Fruit fly (Drosophila melanogaster) whole organism, embryonic: ENCODE results near the gene CG7227.

Experiments
- Atf-2 ChIP-seq: fragments of 200-800 bp; sonication (Bioruptor generic); optimal IDR thresholded peaks from 2 replicates; lab custom pipeline; 2016; ENCODE audit warnings: missing biosample characterization, missing genetic modification characterization
- Awh ChIP-seq: fragments of 200-800 bp; sonication (Bioruptor generic); IDR thresholded peaks from 2 replicates; pipeline ENCODE4, ENCODE4 v1.3.6; 2022; ENCODE audit warnings: missing biosample characterization, missing genetic modification characterization
- CG10267 ChIP-seq: fragments of 200-800 bp; sonication (Bioruptor generic); optimal IDR thresholded peaks from 2 replicates; lab custom pipeline; 2018; ENCODE audit warnings: missing biosample characterization, mild to moderate bottlenecking, missing genetic modification characterization, moderate library complexity
- CG10274 ChIP-seq: fragments of 200-800 bp; sonication (Bioruptor generic); optimal IDR thresholded peaks from 3 replicates; lab custom pipeline; 2017; ENCODE audit warnings: missing biosample characterization, mild to moderate bottlenecking, missing genetic modification characterization
- CG10654 ChIP-seq: fragments of 200-800 bp; sonication (Bioruptor generic); optimal IDR thresholded peaks from 2 replicates; lab custom pipeline; 2016; ENCODE audit warnings: missing biosample characterization, missing genetic modification characterization
- CG11085 ChIP-seq: fragments of 200-800 bp; sonication (Bioruptor generic); IDR thresholded peaks from 2 replicates; pipeline ENCODE4 v1.3.6; 2022; ENCODE audit warnings: missing biosample characterization, missing genetic modification characterization
- CG11456 ChIP-seq: fragments of 200-800 bp; sonication (Bioruptor generic); IDR thresholded peaks from 3 replicates; pipeline ENCODE4 v1.3.6; 2022; ENCODE audit warnings: missing biosample characterization, missing genetic modification characterization
- CG11504 ChIP-seq: fragments of 200-800 bp; sonication (Bioruptor generic); optimal IDR thresholded peaks from 3 replicates; lab custom pipeline; 2019; ENCODE audit warnings: missing biosample characterization, mild to moderate bottlenecking, missing genetic modification characterization, moderate library complexity
- CG11560 ChIP-seq: fragments of 200-800 bp; sonication (Bioruptor generic); IDR thresholded peaks from 3 replicates; pipeline ENCODE4 v1.3.6; 2022; ENCODE audit warnings: missing biosample characterization, missing genetic modification characterization
- CG13424 ChIP-seq: fragments of 200-800 bp; sonication (Bioruptor generic); optimal IDR thresholded peaks from 2 replicates; lab custom pipeline; 2019; ENCODE audit warnings: missing biosample characterization, mild to moderate bottlenecking, missing genetic modification characterization, moderate library complexity
- CG14050 ChIP-seq: fragments of 200-800 bp; sonication (Bioruptor generic); IDR thresholded peaks from 3 replicates; pipeline ENCODE4 v1.3.6; 2022; ENCODE audit warnings: missing biosample characterization, missing genetic modification characterization
- CG15269 ChIP-seq: fragments of 200-800 bp; sonication (Bioruptor generic); optimal IDR thresholded peaks from 2 replicates; lab custom pipeline; 2018; ENCODE audit warnings: missing biosample characterization, mild to moderate bottlenecking, missing genetic modification characterization, moderate library complexity
- CG17186 ChIP-seq: fragments of 200-800 bp; sonication (Bioruptor generic); optimal IDR thresholded peaks from 3 replicates; lab custom pipeline; 2017; ENCODE audit warnings: missing biosample characterization, missing genetic modification reagents, missing genetic modification characterization
- CG2202 ChIP-seq: fragments of 200-800 bp; sonication (Bioruptor generic); optimal IDR thresholded peaks from 2 replicates; lab custom pipeline; 2018; ENCODE audit warnings: missing biosample characterization, mild to moderate bottlenecking, missing genetic modification characterization
- CG2712 ChIP-seq: fragments of 200-800 bp; optimal IDR thresholded peaks from 3 replicates; lab custom pipeline; 2019; ENCODE audit warnings: missing biosample characterization, mild to moderate bottlenecking, missing genetic modification characterization, moderate library complexity
- CG7271 ChIP-seq: fragments of 200-800 bp; sonication (Bioruptor generic); optimal IDR thresholded peaks from 2 replicates; lab custom pipeline; 2018; ENCODE audit warnings: missing biosample characterization, mild to moderate bottlenecking, missing genetic modification characterization, moderate library complexity
- CG7372 ChIP-seq: fragments of 200-800 bp; sonication (Bioruptor generic); IDR thresholded peaks from 2 replicates; pipeline ENCODE4 v1.3.6; 2022; ENCODE audit warnings: missing biosample characterization, missing genetic modification characterization
- CG7786 ChIP-seq: fragments of 200-800 bp; sonication (Bioruptor generic); optimal IDR thresholded peaks from 2 replicates; lab custom pipeline; 2016; ENCODE audit warnings: missing biosample characterization, missing genetic modification characterization
- CG7928 ChIP-seq: fragments of 200-800 bp; sonication (Bioruptor generic); optimal IDR thresholded peaks from 2 replicates; lab custom pipeline; 2017; ENCODE audit warnings: missing biosample characterization, mild to moderate bottlenecking, missing genetic modification characterization
- CG8924 ChIP-seq: fragments of 200-800 bp; optimal IDR thresholded peaks from 3 replicates; lab custom pipeline; 2019; ENCODE audit warnings: missing biosample characterization, mild to moderate bottlenecking, missing genetic modification characterization, moderate library complexity
- CG9215 ChIP-seq: fragments of 200-800 bp; sonication (Bioruptor generic); IDR thresholded peaks from 2 replicates; pipeline ENCODE4 v1.3.6; 2022; ENCODE audit warnings: missing biosample characterization, missing genetic modification characterization
- CrebB ChIP-seq: fragments of 200-800 bp; sonication (Bioruptor generic); optimal IDR thresholded peaks from 3 replicates; lab custom pipeline; 2018; ENCODE audit warnings: missing biosample characterization, mild to moderate bottlenecking, missing genetic modification characterization
- Doc2 ChIP-seq: fragments of 200-800 bp; sonication (Bioruptor generic); IDR thresholded peaks from 2 replicates; pipeline ENCODE4 v1.3.6; 2022; ENCODE audit warnings: missing biosample characterization, missing genetic modification characterization
- GATAe ChIP-seq: fragments of 200-800 bp; sonication (Bioruptor generic); conservative IDR thresholded peaks from 2 replicates; pipeline ENCODE4 v1.3.6; 2022; ENCODE audit warnings: missing biosample characterization, missing genetic modification characterization
- HLH54F ChIP-seq: fragments of 200-800 bp; sonication (Bioruptor generic); optimal IDR thresholded peaks from 3 replicates; lab custom pipeline; 2016; ENCODE audit warnings: missing biosample characterization, missing genetic modification characterization
- HmgZ ChIP-seq: fragments of 200-800 bp; sonication (Bioruptor generic); optimal IDR thresholded peaks from 2 replicates; lab custom pipeline; 2018; ENCODE audit warnings: missing biosample characterization, mild to moderate bottlenecking, missing genetic modification characterization
- MTF-1 ChIP-seq: fragments of 200-800 bp; sonication (Bioruptor generic); optimal IDR thresholded peaks from 2 replicates; lab custom pipeline; 2018; ENCODE audit warnings: missing biosample characterization, mild to moderate bottlenecking, missing genetic modification characterization, borderline replicate concordance
- Mes4 ChIP-seq: fragments of 200-800 bp; sonication (Bioruptor generic); optimal IDR thresholded peaks from 2 replicates; lab custom pipeline; 2016; ENCODE audit warnings: missing biosample characterization, missing genetic modification characterization
- Neu2 ChIP-seq: fragments of 200-800 bp; sonication (Bioruptor generic); optimal IDR thresholded peaks from 3 replicates; lab custom pipeline; 2016; ENCODE audit warnings: missing biosample characterization, missing genetic modification characterization, borderline replicate concordance
- Poxn ChIP-seq: fragments of 200-800 bp; sonication (Bioruptor generic); IDR thresholded peaks from 2 replicates; pipeline ENCODE4 v1.3.6; 2022; ENCODE audit warnings: missing biosample characterization, missing genetic modification characterization
- Sox100B ChIP-seq: fragments of 200-800 bp; sonication (Bioruptor generic); optimal IDR thresholded peaks from 3 replicates; lab custom pipeline; 2018; ENCODE audit warnings: missing biosample characterization, mild to moderate bottlenecking, missing genetic modification characterization
- Stat92E ChIP-seq, 3 experiments: fragments of >200 bp in 2 of 3; fragments of 200-800 bp in 1 of 3; sonication (Bioruptor generic) in 1 of 3; optimal IDR thresholded peaks; 2 replicates each; lab custom pipeline; 2017 to 2019; ENCODE audit warnings: missing biosample characterization in 3 of 3, missing genetic modification characterization in 3 of 3, mild to moderate bottlenecking in 1 of 3, moderate library complexity in 1 of 3
- YL-1 ChIP-seq: fragments of 200-800 bp; sonication (Bioruptor generic); optimal IDR thresholded peaks from 3 replicates; lab custom pipeline; 2017; ENCODE audit warnings: missing biosample characterization, mild to moderate bottlenecking, missing genetic modification characterization
- ap ChIP-seq: fragments of 200-800 bp; sonication (Bioruptor generic); IDR thresholded peaks from 2 replicates; pipeline ENCODE4 v1.3.6; 2022; ENCODE audit warnings: missing biosample characterization, missing genetic modification characterization
- ara ChIP-seq: fragments of 200-800 bp; sonication (Bioruptor generic); IDR thresholded peaks from 2 replicates; pipeline ENCODE4 v1.3.6; 2022; ENCODE audit warnings: missing biosample characterization, missing genetic modification characterization
- dysf ChIP-seq: fragments of 200-800 bp; sonication (Bioruptor generic); IDR thresholded peaks from 3 replicates; pipeline ENCODE4 v1.3.6; 2022; ENCODE audit warnings: missing biosample characterization, missing genetic modification characterization
- emc ChIP-seq: fragments of 200-800 bp; sonication (Bioruptor generic); optimal IDR thresholded peaks from 2 replicates; lab custom pipeline; 2016; ENCODE audit warnings: missing biosample characterization, missing genetic modification characterization
- fd102C ChIP-seq: fragments of 200-800 bp; sonication (Bioruptor generic); optimal IDR thresholded peaks from 2 replicates; lab custom pipeline; 2018; ENCODE audit warnings: missing biosample characterization, mild to moderate bottlenecking, missing genetic modification characterization, moderate library complexity
- lov ChIP-seq, 2 experiments: fragments of 200-800 bp in 1 of 2; fragments of >200 bp in 1 of 2; sonication (Bioruptor generic) in 1 of 2; IDR thresholded peaks in 1 of 2; optimal IDR thresholded peaks in 1 of 2; 2 replicates in 1 of 2; 3 replicates in 1 of 2; pipeline versions ENCODE4 v1.3.6 to Lab custom; 2017 to 2022; ENCODE audit warnings: missing biosample characterization in 1 of 2, missing genetic modification characterization in 1 of 2
- peb ChIP-seq: fragments of 200-800 bp; sonication (Bioruptor generic); IDR thresholded peaks from 2 replicates; pipeline ENCODE4 v1.3.6; 2022; ENCODE audit warnings: missing biosample characterization, missing genetic modification characterization
- pfk ChIP-seq: fragments of 200-800 bp; sonication (Bioruptor generic); optimal IDR thresholded peaks from 2 replicates; lab custom pipeline; 2018; ENCODE audit warnings: missing biosample characterization, mild to moderate bottlenecking, missing genetic modification characterization, moderate library complexity
- sens ChIP-seq: fragments of 200-800 bp; sonication (Bioruptor generic); peaks from one replicate; lab custom pipeline; 2016; ENCODE audit warnings: missing biosample characterization, missing genetic modification characterization
- sim ChIP-seq: fragments of 200-800 bp; sonication (Bioruptor generic); IDR thresholded peaks from 2 replicates; pipeline ENCODE4 v1.3.6; 2022; ENCODE audit warnings: missing biosample characterization, missing genetic modification characterization
- slbo ChIP-seq: fragments of 200-800 bp; sonication (Bioruptor generic); IDR thresholded peaks from 2 replicates; pipeline ENCODE4 v1.3.6; 2022; ENCODE audit warnings: missing biosample characterization, missing genetic modification characterization
- sqz ChIP-seq: fragments of 200-800 bp; sonication (Bioruptor generic); optimal IDR thresholded peaks from 3 replicates; lab custom pipeline; 2018; ENCODE audit warnings: missing biosample characterization, mild to moderate bottlenecking, missing genetic modification characterization
- stwl ChIP-seq: fragments of 200-800 bp; sonication (Bioruptor generic); optimal IDR thresholded peaks from 3 replicates; lab custom pipeline; 2018; ENCODE audit warnings: missing biosample characterization, mild to moderate bottlenecking, missing genetic modification characterization, moderate library complexity
- tna ChIP-seq: fragments of 200-800 bp; sonication (Bioruptor generic); IDR thresholded peaks from 2 replicates; pipeline ENCODE4 v1.3.6; 2022; ENCODE audit warnings: missing biosample characterization, missing genetic modification characterization; ENCODE audit not compliant: partially characterized antibody
- vnd ChIP-seq: fragments of 200-800 bp; sonication (Bioruptor generic); IDR thresholded peaks from 3 replicates; pipeline ENCODE4 v1.3.6; 2022; ENCODE audit warnings: missing biosample characterization, missing genetic modification characterization; ENCODE audit not compliant: partially characterized antibody
- wdn ChIP-seq: fragments of 200-800 bp; sonication (Bioruptor generic); IDR thresholded peaks from 2 replicates; pipeline ENCODE4 v1.3.6; 2022; ENCODE audit warnings: missing biosample characterization, missing genetic modification characterization
- wor ChIP-seq: fragments of 200-800 bp; sonication (Bioruptor generic); IDR thresholded peaks from 2 replicates; pipeline ENCODE4 v1.3.6; 2022; ENCODE audit warnings: missing biosample characterization, missing genetic modification characterization

CG7227 gene

dm6 chr2L:7965808-7966460, 32.0 kb downstream of the CG7227 start (continued):
- TF ChIP-seq Atf-2 (GFP tag; lab: Kevin White, UChicago) (no peak), CG10274 (GFP tag; lab: Kevin White, UChicago) (no peak), CG11085 (no peak), Poxn (GFP tag; lab: Robert Waterston, UW) (no peak), CG13424 (peak; percentile 22), CrebB (tag; lab: Kevin White, UChicago) (no peak), CG14050 (GFP tag; lab: Robert Waterston, UW) (no peak), fd102C (GFP tag; lab: Kevin White, UChicago) (no peak), Mes4 (GFP tag; lab: Kevin White, UChicago) (no peak), HmgZ (tag; lab: Kevin White, UChicago) (no peak), dysf (no peak), sqz (GFP tag; lab: Kevin White, UChicago) (peak; percentile 77), sens (GFP tag; lab: Kevin White, UChicago) (peak; percentile 84), CG7372 (GFP tag; lab: Robert Waterston, UW) (no peak), CG10267 (tag; lab: Kevin White, UChicago) (peak; percentile 6), CG15269 (tag; lab: Kevin White, UChicago) (no peak), pfk (no peak), ara (GFP tag; lab: Robert Waterston, UW) (no peak), vnd (no peak), CG11504 (tag; lab: Kevin White, UChicago) (peak; percentile 73), Awh (GFP tag; lab: Robert Waterston, UW) (no peak), Doc2 (GFP tag; lab: Robert Waterston, UW) (no peak), slbo (GFP tag; lab: Robert Waterston, UW) (no peak), CG7786 (GFP tag; lab: Kevin White, UChicago) (no peak), MTF-1 (GFP tag; lab: Kevin White, UChicago) (no peak), CG7271 (no peak), sim (GFP tag; lab: Robert Waterston, UW) (no peak), CG11560 (no peak), wor (no peak), HLH54F (GFP tag; lab: Kevin White, UChicago) (no peak), CG17186 (GFP tag; lab: Kevin White, UChicago) (no peak), lov (optimal IDR thresholded peaks at IDR 0.05; lab: Kevin White, UChicago) (no peak), lov (GFP tag; IDR thresholded peaks at IDR 0.05; lab: Robert Waterston, UW) (no peak), Sox100B (GFP tag; lab: Kevin White, UChicago) (peak; percentile 58), CG2712 (peak; percentile 60), wdn (GFP tag; lab: Robert Waterston, UW) (no peak), YL-1 (GFP tag; lab: Kevin White, UChicago) (no peak), CG9215 (no peak), ap (GFP tag; lab: Robert Waterston, UW) (no peak), GATAe (no peak), CG2202 (tag; lab: Kevin White, UChicago) (no peak), tna (no peak), stwl (tag; lab: Kevin White, UChicago) (no peak), peb (no peak), emc (GFP tag; lab: Kevin White, UChicago) (no peak), Neu2 (GFP tag; lab: Kevin White, UChicago) (no peak), CG7928 (GFP tag; lab: Kevin White, UChicago) (no peak), CG11456 (no peak), CG8924 (tag; lab: Kevin White, UChicago) (peak; percentile 5), Stat92E (GFP tag; optimal IDR thresholded peaks at IDR 0.05; lab: Kevin White, UChicago) (no peak), CG10654 (no peak)
